Fruit fly (Drosophila melanogaster) whole organism, prepupa: Measurements from ENCODE around the gene gwl.

Source experiments
- Blimp-1 ChIP-seq: fragments of 200-800 bp; sonication (Bioruptor generic); optimal IDR thresholded peaks from 3 replicates; lab custom pipeline; 2017; ENCODE audit warnings: missing biosample characterization, missing genetic modification characterization, mild to moderate bottlenecking, moderate library complexity, missing genetic modification reagents
- CG10669 ChIP-seq: fragments of 200-800 bp; sonication (Bioruptor generic); optimal IDR thresholded peaks from 3 replicates; lab custom pipeline; 2018; ENCODE audit warnings: missing biosample characterization, mild to moderate bottlenecking, missing genetic modification characterization, moderate library complexity
- CG11294 ChIP-seq: fragments of 200-800 bp; sonication (Bioruptor generic); IDR thresholded peaks from 2 replicates; pipeline ENCODE4 v1.3.6; 2022; ENCODE audit warnings: missing biosample characterization, missing genetic modification characterization
- CG11762 ChIP-seq: fragments of 200-800 bp; sonication (Bioruptor generic); optimal IDR thresholded peaks from 3 replicates; lab custom pipeline; 2016; ENCODE audit warnings: missing biosample characterization, missing genetic modification characterization; ENCODE audit not compliant: insufficient read depth
- CG11902 ChIP-seq: fragments of 200-800 bp; sonication (Bioruptor generic); optimal IDR thresholded peaks from 3 replicates; lab custom pipeline; 2016; ENCODE audit warnings: missing biosample characterization, missing genetic modification characterization
- CG15336 ChIP-seq: fragments of 200-800 bp; sonication (Bioruptor generic); IDR thresholded peaks from 2 replicates; pipeline ENCODE4 v1.3.6; 2022; ENCODE audit warnings: missing biosample characterization, missing genetic modification characterization
- CG16779 ChIP-seq: fragments of 200-800 bp; sonication (Bioruptor generic); optimal IDR thresholded peaks from 3 replicates; lab custom pipeline; 2017; ENCODE audit warnings: missing biosample characterization, mild to moderate bottlenecking, missing genetic modification characterization
- CG3032 ChIP-seq: fragments of 200-800 bp; optimal IDR thresholded peaks from 2 replicates; lab custom pipeline; 2019; ENCODE audit warnings: missing biosample characterization, mild to moderate bottlenecking, missing genetic modification characterization, moderate library complexity
- CG31627 ChIP-seq: fragments of 200-800 bp; sonication (Bioruptor generic); optimal IDR thresholded peaks from 3 replicates; lab custom pipeline; 2016; ENCODE audit warnings: missing biosample characterization, missing genetic modification characterization
- CG32006 ChIP-seq: fragments of 200-800 bp; sonication (Bioruptor generic); optimal IDR thresholded peaks from 3 replicates; lab custom pipeline; 2017; ENCODE audit warnings: missing biosample characterization, mild to moderate bottlenecking, missing genetic modification characterization
- CG34406 ChIP-seq: fragments of 200-800 bp; sonication (Bioruptor generic); optimal IDR thresholded peaks from 3 replicates; lab custom pipeline; 2016; ENCODE audit warnings: missing biosample characterization, missing genetic modification characterization
- CG3919 ChIP-seq: fragments of 200-800 bp; sonication (Bioruptor generic); optimal IDR thresholded peaks from 3 replicates; lab custom pipeline; 2016; ENCODE audit warnings: missing biosample characterization, missing genetic modification characterization
- CG4318 ChIP-seq: fragments of 200-800 bp; sonication (Bioruptor generic); optimal IDR thresholded peaks from 3 replicates; lab custom pipeline; 2017; ENCODE audit warnings: missing biosample characterization, mild to moderate bottlenecking, missing genetic modification characterization
- CG6808 ChIP-seq: fragments of 200-800 bp; sonication (Bioruptor generic); optimal IDR thresholded peaks from 3 replicates; lab custom pipeline; 2017; ENCODE audit warnings: missing biosample characterization, missing genetic modification characterization, mild to moderate bottlenecking, moderate library complexity, missing genetic modification reagents
- CG6854 ChIP-seq: fragments of 200-800 bp; sonication (Bioruptor generic); optimal IDR thresholded peaks from 2 replicates; lab custom pipeline; 2017; ENCODE audit warnings: missing biosample characterization, mild to moderate bottlenecking, missing genetic modification characterization
- CG8119 ChIP-seq: fragments of 200-800 bp; sonication (Bioruptor generic); IDR thresholded peaks from 3 replicates; pipeline ENCODE4 v1.3.6; 2022; ENCODE audit warnings: missing biosample characterization, missing genetic modification characterization
- CG8319 ChIP-seq: fragments of 200-800 bp; sonication (Bioruptor generic); optimal IDR thresholded peaks from 3 replicates; lab custom pipeline; 2016; ENCODE audit warnings: missing biosample characterization, missing genetic modification characterization
- CG8632 ChIP-seq: fragments of 200-800 bp; sonication (Bioruptor generic); optimal IDR thresholded peaks from 3 replicates; lab custom pipeline; 2016; ENCODE audit warnings: missing biosample characterization, missing genetic modification characterization
- Eip75B ChIP-seq: fragments of 200-800 bp; sonication (Bioruptor generic); optimal IDR thresholded peaks from 3 replicates; lab custom pipeline; 2016; ENCODE audit warnings: missing biosample characterization, missing genetic modification characterization
- Eip78C ChIP-seq: fragments of 200-800 bp; sonication (Bioruptor generic); peaks from one replicate; lab custom pipeline; 2016; ENCODE audit warnings: missing biosample characterization, missing genetic modification characterization
- Ets21C ChIP-seq: fragments of 200-800 bp; sonication (Bioruptor generic); optimal IDR thresholded peaks from 3 replicates; lab custom pipeline; 2016; ENCODE audit warnings: missing biosample characterization, missing genetic modification characterization
- Ets96B ChIP-seq: fragments of 200-800 bp; optimal IDR thresholded peaks from 2 replicates; lab custom pipeline; 2019; ENCODE audit warnings: missing biosample characterization, mild to moderate bottlenecking, missing genetic modification characterization, moderate library complexity
- Hr4 ChIP-seq: fragments of 200-800 bp; sonication (Bioruptor generic); optimal IDR thresholded peaks from 3 replicates; lab custom pipeline; 2016; ENCODE audit warnings: missing biosample characterization, missing genetic modification characterization
- Lpt ChIP-seq: fragments of 200-800 bp; sonication (Bioruptor generic); optimal IDR thresholded peaks from 3 replicates; lab custom pipeline; 2016; ENCODE audit warnings: missing biosample characterization, missing genetic modification characterization
- OdsH ChIP-seq: fragments of 200-800 bp; sonication (Bioruptor generic); optimal IDR thresholded peaks from 3 replicates; lab custom pipeline; 2016; ENCODE audit warnings: missing biosample characterization, missing genetic modification characterization
- Sox102F ChIP-seq: fragments of 200-800 bp; sonication (Bioruptor generic); optimal IDR thresholded peaks from 2 replicates; lab custom pipeline; 2016; ENCODE audit warnings: missing biosample characterization, mild to moderate bottlenecking, missing genetic modification characterization
- Sox14 ChIP-seq: fragments of 200-800 bp; sonication (Bioruptor generic); optimal IDR thresholded peaks from 3 replicates; lab custom pipeline; 2016; ENCODE audit warnings: missing biosample characterization, missing genetic modification characterization
- Sox15 ChIP-seq: fragments of 200-800 bp; sonication (Bioruptor generic); optimal IDR thresholded peaks from 3 replicates; lab custom pipeline; 2016; ENCODE audit warnings: missing biosample characterization, missing genetic modification characterization
- achi ChIP-seq: fragments of 200-800 bp; sonication (Bioruptor generic); optimal IDR thresholded peaks from 3 replicates; lab custom pipeline; 2016; ENCODE audit warnings: missing biosample characterization, missing genetic modification characterization
- acj6 ChIP-seq: fragments of 200-800 bp; sonication (Bioruptor generic); optimal IDR thresholded peaks from 3 replicates; lab custom pipeline; 2016; ENCODE audit warnings: missing biosample characterization, missing genetic modification characterization
- cyc ChIP-seq: fragments of 200-800 bp; sonication (Bioruptor generic); optimal IDR thresholded peaks from 3 replicates; lab custom pipeline; 2016; ENCODE audit warnings: missing biosample characterization, missing genetic modification characterization
- dsx ChIP-seq: fragments of 200-800 bp; optimal IDR thresholded peaks from 3 replicates; lab custom pipeline; 2019; ENCODE audit warnings: missing biosample characterization, mild to moderate bottlenecking, missing genetic modification characterization, moderate library complexity; ENCODE audit not compliant: poor library complexity, severe bottlenecking
- eg ChIP-seq: fragments of 200-800 bp; sonication (Bioruptor generic); IDR thresholded peaks from 3 replicates; pipeline ENCODE4 v1.3.6; 2022; ENCODE audit warnings: missing biosample characterization, missing genetic modification characterization
- esn ChIP-seq: fragments of 200-800 bp; sonication (Bioruptor generic); optimal IDR thresholded peaks from 2 replicates; lab custom pipeline; 2016; ENCODE audit warnings: missing biosample characterization, mild to moderate bottlenecking, missing genetic modification characterization, moderate library complexity
- fd59A ChIP-seq: fragments of 200-800 bp; sonication (Bioruptor generic); optimal IDR thresholded peaks from 2 replicates; lab custom pipeline; 2017; ENCODE audit warnings: missing biosample characterization, mild to moderate bottlenecking, missing genetic modification characterization, missing genetic modification reagents
- fkh ChIP-seq: fragments of 200-800 bp; sonication (Bioruptor generic); optimal IDR thresholded peaks from 3 replicates; lab custom pipeline; 2017; ENCODE audit warnings: missing biosample characterization, mild to moderate bottlenecking, missing genetic modification characterization, moderate library complexity
- net ChIP-seq: fragments of 200-800 bp; sonication (Bioruptor generic); optimal IDR thresholded peaks from 3 replicates; lab custom pipeline; 2016; ENCODE audit warnings: missing biosample characterization, missing genetic modification characterization
- salr ChIP-seq, 2 experiments: fragments of 200-800 bp; sonication (Bioruptor generic); optimal IDR thresholded peaks; 3 replicates each; lab custom pipeline; 2016 to 2018; ENCODE audit warnings: missing biosample characterization in 2 of 2, missing genetic modification characterization in 2 of 2, mild to moderate bottlenecking in 1 of 2
- ss ChIP-seq, 2 experiments: fragments of 200-800 bp; sonication (Bioruptor generic); optimal IDR thresholded peaks; 2 replicates in 1 of 2; 3 replicates in 1 of 2; lab custom pipeline; 2017 to 2018; ENCODE audit warnings: mild to moderate bottlenecking in 2 of 2, missing biosample characterization in 2 of 2, missing genetic modification characterization in 2 of 2, moderate library complexity in 1 of 2
- svp ChIP-seq: fragments of 200-800 bp; sonication (Bioruptor generic); peaks from one replicate; lab custom pipeline; 2016; ENCODE audit warnings: missing biosample characterization, missing genetic modification characterization

The gwl gene

DNA sequence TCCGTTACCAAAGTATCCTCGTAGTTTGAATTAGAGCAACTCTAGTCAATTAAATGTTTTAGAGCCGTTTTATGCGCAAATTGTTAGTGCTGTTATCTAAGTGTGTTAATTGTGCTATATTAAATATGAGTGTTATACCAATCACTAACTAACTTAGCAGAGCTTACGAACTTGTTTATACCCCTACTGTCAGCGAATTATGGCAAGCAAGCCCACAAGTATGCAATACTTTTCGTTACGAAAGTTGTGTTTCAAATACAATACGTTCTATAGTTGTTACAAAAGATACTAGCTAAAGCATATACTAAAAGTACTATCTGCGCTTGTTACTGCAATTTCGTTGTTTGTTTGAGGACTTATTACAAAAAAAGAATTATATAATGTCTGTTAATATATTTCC lies 14.9 kb upstream of the gwl start:
- TF ChIP-seq Eip78C: no peak
- no peak for TF ChIP-seq CG11762 (GFP tag; lab: Kevin White, UChicago)
- no peak for TF ChIP-seq Hr4 (GFP tag; lab: Kevin White, UChicago)
- TF ChIP-seq achi (GFP tag; lab: Kevin White, UChicago): no peak
- TF ChIP-seq ss (GFP tag; optimal IDR thresholded peaks at IDR 0.05; lab: Kevin White, UChicago): no peak
- TF ChIP-seq Ets96B (tag; lab: Kevin White, UChicago): no peak
- TF ChIP-seq salr (GFP tag; optimal IDR thresholded peaks at IDR 0.05; lab: Kevin White, UChicago): no peak
- no peak for TF ChIP-seq CG8119 (GFP tag; lab: Robert Waterston, UW)
- no peak for TF ChIP-seq CG10669
- TF ChIP-seq CG16779 (tag; lab: Kevin White, UChicago): no peak
- no peak for TF ChIP-seq Eip75B
- TF ChIP-seq fkh (GFP tag; lab: Kevin White, UChicago): no peak
- TF ChIP-seq esn (GFP tag; lab: Kevin White, UChicago): no peak

- TF ChIP-seq CG6854 (GFP tag; lab: Kevin White, UChicago) (no peak), CG11762 (GFP tag; lab: Kevin White, UChicago) (no peak), Hr4 (GFP tag; lab: Kevin White, UChicago) (no peak), fd59A (GFP tag; lab: Kevin White, UChicago) (no peak), CG8119 (GFP tag; lab: Robert Waterston, UW) (no peak), CG6808 (GFP tag; lab: Kevin White, UChicago) (no peak), cyc (GFP tag; lab: Kevin White, UChicago) (no peak), CG8319 (GFP tag; lab: Kevin White, UChicago) (no peak), CG11294 (no peak), Sox102F (GFP tag; lab: Kevin White, UChicago) (no peak), CG15336 (GFP tag; lab: Robert Waterston, UW) (no peak)
Measured at dm6 chr3R:18732381-18732780, 13.8 kb upstream of the gwl start, which contains the start of gene CG14302. Gene CG14302, plus strand, starts transcription at chr3R:18732681.

dm6 chr3R:18733580-18733979 lies 12.6 kb upstream of the gwl start:
- TF ChIP-seq Ets21C (GFP tag; lab: Kevin White, UChicago) (no peak), svp (peak; percentile 63), CG3032 (tag; lab: Kevin White, UChicago) (no peak)

dm6 chr3R:18738086-18738485 lies 8.1 kb upstream of the gwl start:
- TF ChIP-seq CG3919 (GFP tag; lab: Kevin White, UChicago): no peak
- no peak for TF ChIP-seq CG32006
- TF ChIP-seq eg: no peak
- TF ChIP-seq dsx (GFP tag; lab: Kevin White, UChicago): no peak
- TF ChIP-seq Lpt (GFP tag; lab: Kevin White, UChicago): no peak
- no peak for TF ChIP-seq Sox14
- no peak for TF ChIP-seq achi (GFP tag; lab: Kevin White, UChicago)
- no peak for TF ChIP-seq CG16779 (tag; lab: Kevin White, UChicago)
- no peak for TF ChIP-seq CG34406 (GFP tag; lab: Kevin White, UChicago)
- TF ChIP-seq CG31627: no peak

DNA sequence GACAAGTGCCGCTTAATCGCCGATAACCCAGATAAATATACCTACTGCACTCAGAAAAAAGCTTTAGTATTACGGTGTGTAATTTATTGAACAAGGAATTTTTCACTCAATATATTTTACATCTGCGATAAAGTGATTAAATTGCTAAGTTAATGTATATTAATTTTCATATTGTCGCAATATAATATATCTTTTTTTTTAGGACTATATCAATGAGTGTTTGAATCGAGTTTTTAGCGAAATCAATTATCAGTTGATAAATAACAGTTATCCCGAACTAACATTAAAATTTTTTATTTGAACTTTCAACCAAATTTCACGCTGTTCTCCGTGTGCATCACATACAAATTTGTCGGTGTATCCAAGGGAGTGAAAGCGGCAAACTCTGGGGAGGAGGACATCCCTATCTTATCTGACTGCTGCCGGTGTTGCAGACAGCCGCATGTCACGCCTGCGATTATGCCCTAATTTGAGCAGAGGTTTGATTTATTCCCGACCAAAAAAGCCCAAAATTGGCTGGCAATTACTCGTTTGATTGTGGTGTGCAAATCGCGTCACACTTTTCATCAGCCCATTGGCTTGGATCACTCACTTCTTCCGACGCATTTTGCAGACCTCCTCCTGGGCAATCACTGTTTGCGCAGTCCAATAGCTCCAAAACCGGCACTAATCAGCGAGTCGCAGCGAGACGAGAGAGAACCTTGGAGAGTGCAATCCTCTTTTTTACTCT lies 7.3 kb upstream of the gwl start:
- TF ChIP-seq CG8632 (GFP tag; lab: Kevin White, UChicago) (peak; percentile 31), CG8119 (GFP tag; lab: Robert Waterston, UW) (no peak), salr (GFP tag; optimal IDR thresholded peaks at IDR 0.05; lab: Kevin White, UChicago) (no peak), CG15336 (GFP tag; lab: Robert Waterston, UW) (no peak), CG4318 (GFP tag; lab: Kevin White, UChicago) (no peak), CG6854 (GFP tag; lab: Kevin White, UChicago) (no peak), fd59A (GFP tag; lab: Kevin White, UChicago) (peak; percentile 26), Lpt (GFP tag; lab: Kevin White, UChicago) (no peak), CG11902 (GFP tag; lab: Kevin White, UChicago) (no peak), OdsH (GFP tag; lab: Kevin White, UChicago) (no peak), Blimp-1 (GFP tag; lab: Kevin White, UChicago) (no peak), CG16779 (tag; lab: Kevin White, UChicago) (no peak), dsx (GFP tag; lab: Kevin White, UChicago) (no peak), net (GFP tag; lab: Kevin White, UChicago) (peak; percentile 11), svp (peak; percentile 82), acj6 (GFP tag; lab: Kevin White, UChicago) (peak; percentile 47), CG11762 (GFP tag; lab: Kevin White, UChicago) (no peak), CG10669 (no peak), fkh (GFP tag; lab: Kevin White, UChicago) (no peak), Eip78C (peak; percentile 89), Ets96B (tag; lab: Kevin White, UChicago) (peak; percentile 17), Sox15 (GFP tag; lab: Kevin White, UChicago) (no peak)
